Worm (Caenorhabditis elegans) whole organism, early embryonic: ENCODE results near the gene glr-8.

Experiments used
- B0310.2 ChIP-seq: sonication (generic microtip); optimal IDR thresholded peaks from 2 replicates; lab custom pipeline; 2016; ENCODE audit warnings: mild to moderate bottlenecking, missing genetic modification characterization, missing compliant biosample characterization
- F13C5.2 ChIP-seq: sonication (generic microtip); optimal IDR thresholded peaks from 2 replicates; lab custom pipeline; 2017; ENCODE audit warnings: mild to moderate bottlenecking, missing genetic modification characterization, inconsistent platforms, missing compliant biosample characterization
- aly-1 ChIP-seq: sonication (generic microtip); optimal IDR thresholded peaks from 2 replicates; lab custom pipeline; 2016; ENCODE audit warnings: missing genetic modification characterization, missing compliant biosample characterization
- ama-1 ChIP-seq: fragments of 150-350 bp; optimal IDR thresholded peaks from 2 replicates; lab custom pipeline; 2014
- ceh-13 ChIP-seq: fragments of 200-800 bp; sonication (Bioruptor generic); optimal IDR thresholded peaks from 2 replicates; lab custom pipeline; 2018; ENCODE audit warnings: mild to moderate bottlenecking, missing genetic modification characterization, missing compliant biosample characterization
- ets-7 ChIP-seq: sonication (generic microtip); optimal IDR thresholded peaks from 2 replicates; lab custom pipeline; 2016; ENCODE audit warnings: missing genotype, missing genetic modification characterization, missing compliant biosample characterization
- hmbx-1 ChIP-seq: sonication (generic microtip); optimal IDR thresholded peaks from 2 replicates; lab custom pipeline; 2016; ENCODE audit warnings: mild to moderate bottlenecking, missing genetic modification characterization, missing compliant biosample characterization
- tbx-11 ChIP-seq: fragments of 200-800 bp; sonication (Bioruptor generic); IDR thresholded peaks from 2 replicates; pipeline ENCODE4 v1.3.6; 2022; ENCODE audit warnings: missing genetic modification characterization, missing compliant biosample characterization

DNA sequence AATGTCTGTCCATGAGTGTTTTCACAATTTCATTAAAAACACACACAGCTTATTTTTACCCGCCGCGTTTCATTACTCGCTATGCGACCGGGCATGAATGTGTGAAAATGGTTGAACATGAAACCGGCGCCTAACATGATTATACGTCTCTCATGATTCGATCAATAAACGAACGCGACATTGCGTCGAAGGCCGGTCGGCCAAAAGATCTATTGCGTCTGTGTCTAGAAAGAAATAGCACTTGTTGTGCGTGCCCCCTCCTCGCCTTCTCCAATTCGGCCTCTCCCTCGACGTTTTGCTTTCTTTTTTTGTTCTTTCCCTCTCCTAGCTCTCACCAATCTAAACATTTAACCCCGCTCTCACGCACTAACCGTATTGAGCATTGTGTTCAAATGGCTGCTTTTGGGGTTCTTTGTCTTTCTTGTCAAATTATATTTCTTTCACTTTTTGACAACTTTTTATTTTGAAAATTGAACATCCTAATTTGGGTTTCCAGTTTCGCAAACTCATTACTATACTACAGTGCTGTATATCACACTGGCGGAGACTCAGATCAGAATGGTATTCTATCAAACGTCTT lies 45.4 kb downstream of the glr-8 start:
- TF ChIP-seq F13C5.2 (tag; lab: Kevin White, UChicago): no peak
- TF ChIP-seq ceh-13 (GFP tag; lab: Kevin White, UChicago): no peak
- no peak for TF ChIP-seq ama-1 (lab: Kevin White, UChicago)
- no peak for TF ChIP-seq B0310.2 (tag; lab: Kevin White, UChicago)
- TF ChIP-seq hmbx-1 (tag; lab: Kevin White, UChicago): no peak
- no peak for TF ChIP-seq ets-7
- TF ChIP-seq tbx-11 (GFP tag; lab: Robert Waterston, UW): no peak
- no peak for TF ChIP-seq aly-1 (tag; lab: Kevin White, UChicago)
